Fruit fly (Drosophila melanogaster) whole organism, embryonic: ENCODE results near the gene CG12078.

Experiments
- Abd-B ChIP-seq: fragments of 200-800 bp; sonication (Bioruptor generic); optimal IDR thresholded peaks from 2 replicates; lab custom pipeline; 2018; ENCODE audit warnings: missing biosample characterization, mild to moderate bottlenecking, missing genetic modification characterization, moderate library complexity
- C15 ChIP-seq: fragments of 200-800 bp; sonication (Bioruptor generic); IDR thresholded peaks from 3 replicates; pipeline ENCODE4 v1.3.6; 2022; ENCODE audit warnings: missing biosample characterization, missing genetic modification characterization
- CG10209 ChIP-seq: fragments of 200-800 bp; sonication (Bioruptor generic); optimal IDR thresholded peaks from 3 replicates; lab custom pipeline; 2017; ENCODE audit warnings: missing biosample characterization, mild to moderate bottlenecking, missing genetic modification characterization, missing genetic modification reagents
- CG10267 ChIP-seq: fragments of 200-800 bp; sonication (Bioruptor generic); optimal IDR thresholded peaks from 2 replicates; lab custom pipeline; 2018; ENCODE audit warnings: missing biosample characterization, mild to moderate bottlenecking, missing genetic modification characterization, moderate library complexity
- CG11456 ChIP-seq: fragments of 200-800 bp; sonication (Bioruptor generic); IDR thresholded peaks from 3 replicates; pipeline ENCODE4 v1.3.6; 2022; ENCODE audit warnings: missing biosample characterization, missing genetic modification characterization
- CG13123 ChIP-seq: fragments of 200-800 bp; sonication (Bioruptor generic); optimal IDR thresholded peaks from 2 replicates; lab custom pipeline; 2016; ENCODE audit warnings: missing biosample characterization, missing genetic modification characterization
- CG13775 ChIP-seq: fragments of 200-800 bp; sonication (Bioruptor generic); optimal IDR thresholded peaks from 3 replicates; lab custom pipeline; 2017; ENCODE audit warnings: missing biosample characterization, mild to moderate bottlenecking, missing genetic modification characterization
- CG15269 ChIP-seq: fragments of 200-800 bp; sonication (Bioruptor generic); optimal IDR thresholded peaks from 2 replicates; lab custom pipeline; 2018; ENCODE audit warnings: missing biosample characterization, mild to moderate bottlenecking, missing genetic modification characterization, moderate library complexity
- CG1529 ChIP-seq: fragments of 200-800 bp; sonication (Bioruptor generic); optimal IDR thresholded peaks from 3 replicates; lab custom pipeline; 2018; ENCODE audit warnings: missing biosample characterization, missing genetic modification characterization
- CG17186 ChIP-seq: fragments of 200-800 bp; sonication (Bioruptor generic); optimal IDR thresholded peaks from 3 replicates; lab custom pipeline; 2017; ENCODE audit warnings: missing biosample characterization, missing genetic modification reagents, missing genetic modification characterization
- CG17568 ChIP-seq: fragments of 200-800 bp; sonication (Bioruptor generic); optimal IDR thresholded peaks from 2 replicates; lab custom pipeline; 2018; ENCODE audit warnings: missing biosample characterization, mild to moderate bottlenecking, missing genetic modification characterization, moderate library complexity
- CG1832 ChIP-seq: fragments of 200-800 bp; sonication (Bioruptor generic); optimal IDR thresholded peaks from 2 replicates; lab custom pipeline; 2017; ENCODE audit warnings: missing biosample characterization, mild to moderate bottlenecking, missing genetic modification characterization, inconsistent platforms
- CG2678 ChIP-seq: fragments of 200-800 bp; sonication (Bioruptor generic); optimal IDR thresholded peaks from 3 replicates; lab custom pipeline; 2019; ENCODE audit warnings: missing biosample characterization, mild to moderate bottlenecking, missing genetic modification characterization, moderate library complexity
- CG33557 ChIP-seq: fragments of 200-800 bp; sonication (Bioruptor generic); optimal IDR thresholded peaks from 2 replicates; lab custom pipeline; 2019; ENCODE audit warnings: missing biosample characterization, mild to moderate bottlenecking, missing genetic modification characterization, moderate library complexity
- CG4328 ChIP-seq: fragments of 200-800 bp; sonication (Bioruptor generic); optimal IDR thresholded peaks from 3 replicates; lab custom pipeline; 2017; ENCODE audit warnings: missing biosample characterization, missing genetic modification reagents, missing genetic modification characterization
- CG4360 ChIP-seq: fragments of 200-800 bp; sonication (Bioruptor generic); IDR thresholded peaks from 2 replicates; pipeline ENCODE4 v1.3.6; 2022; ENCODE audit warnings: missing biosample characterization, missing genetic modification characterization
- CG6689 ChIP-seq: fragments of 200-800 bp; sonication (Bioruptor generic); IDR thresholded peaks from 2 replicates; pipeline ENCODE4 v1.3.6; 2022; ENCODE audit warnings: missing biosample characterization, missing genetic modification characterization
- CG7271 ChIP-seq: fragments of 200-800 bp; sonication (Bioruptor generic); optimal IDR thresholded peaks from 2 replicates; lab custom pipeline; 2018; ENCODE audit warnings: missing biosample characterization, mild to moderate bottlenecking, missing genetic modification characterization, moderate library complexity
- CG7928 ChIP-seq: fragments of 200-800 bp; sonication (Bioruptor generic); optimal IDR thresholded peaks from 2 replicates; lab custom pipeline; 2017; ENCODE audit warnings: missing biosample characterization, mild to moderate bottlenecking, missing genetic modification characterization
- CG8281 ChIP-seq: fragments of 200-800 bp; sonication (Bioruptor generic); optimal IDR thresholded peaks from 2 replicates; lab custom pipeline; 2018; ENCODE audit warnings: missing biosample characterization, mild to moderate bottlenecking, missing genetic modification characterization, moderate library complexity
- CkIIα-i1 ChIP-seq: fragments of 200-800 bp; sonication (Bioruptor generic); IDR thresholded peaks from 2 replicates; pipeline ENCODE4 v1.3.6; 2022; ENCODE audit warnings: missing biosample characterization, missing genetic modification characterization
- Fer2 ChIP-seq: fragments of 200-800 bp; sonication (Bioruptor generic); optimal IDR thresholded peaks from 2 replicates; lab custom pipeline; 2018; ENCODE audit warnings: missing biosample characterization, mild to moderate bottlenecking, missing genetic modification characterization, moderate library complexity
- Kr ChIP-seq: fragments of 200-800 bp; sonication (Bioruptor generic); optimal IDR thresholded peaks from 2 replicates; lab custom pipeline; 2017; ENCODE audit warnings: missing biosample characterization, mild to moderate bottlenecking, missing genetic modification characterization
- Max ChIP-seq: fragments of 200-800 bp; sonication (Bioruptor generic); optimal IDR thresholded peaks from 2 replicates; lab custom pipeline; 2016; ENCODE audit warnings: missing biosample characterization, mild to moderate bottlenecking, missing genetic modification characterization
- NC2α ChIP-seq: fragments of 200-800 bp; sonication (Bioruptor generic); optimal IDR thresholded peaks from 2 replicates; lab custom pipeline; 2016; ENCODE audit warnings: missing biosample characterization, missing genetic modification characterization
- Sox102F ChIP-seq: fragments of 200-800 bp; sonication (Bioruptor generic); optimal IDR thresholded peaks from 2 replicates; lab custom pipeline; 2018; ENCODE audit warnings: missing biosample characterization, mild to moderate bottlenecking, missing genetic modification characterization, moderate library complexity
- ac ChIP-seq: fragments of 200-800 bp; sonication (Bioruptor generic); optimal IDR thresholded peaks from 3 replicates; lab custom pipeline; 2017; ENCODE audit warnings: missing biosample characterization, mild to moderate bottlenecking, missing genetic modification characterization
- bab2 ChIP-seq: fragments of 200-800 bp; sonication (Bioruptor generic); optimal IDR thresholded peaks from 2 replicates; lab custom pipeline; 2016; ENCODE audit warnings: missing biosample characterization, missing genetic modification characterization
- crol ChIP-seq: fragments of 200-800 bp; sonication (Bioruptor generic); IDR thresholded peaks from 2 replicates; pipeline ENCODE4 v1.3.6; 2022; ENCODE audit warnings: missing biosample characterization, missing genetic modification characterization
- dmrt99B ChIP-seq: fragments of 200-800 bp; sonication (Bioruptor generic); optimal IDR thresholded peaks from 2 replicates; lab custom pipeline; 2018; ENCODE audit warnings: missing biosample characterization, mild to moderate bottlenecking, missing genetic modification characterization, moderate library complexity
- dpn ChIP-seq, 2 experiments: fragments of 200-800 bp; sonication (Bioruptor generic); optimal IDR thresholded peaks; 3 replicates each; lab custom pipeline; 2016; ENCODE audit warnings: missing biosample characterization in 2 of 2, missing genetic modification characterization in 2 of 2
- ems ChIP-seq: fragments of 200-800 bp; sonication (Bioruptor generic); optimal IDR thresholded peaks from 3 replicates; lab custom pipeline; 2016; ENCODE audit warnings: missing biosample characterization, missing genetic modification characterization
- en ChIP-seq: fragments of 200-800 bp; sonication (Bioruptor generic); optimal IDR thresholded peaks from 2 replicates; lab custom pipeline; 2016; ENCODE audit warnings: missing biosample characterization, missing genetic modification characterization
- fru ChIP-seq: fragments of >200 bp; optimal IDR thresholded peaks from 2 replicates; lab custom pipeline; 2017
- gsb-n ChIP-seq: fragments of 200-800 bp; sonication (Bioruptor generic); optimal IDR thresholded peaks from 3 replicates; lab custom pipeline; 2018; ENCODE audit warnings: missing biosample characterization, mild to moderate bottlenecking, missing genetic modification characterization
- ham ChIP-seq: fragments of 200-800 bp; sonication (Bioruptor generic); IDR thresholded peaks from 2 replicates; pipeline ENCODE4 v1.3.6; 2022; ENCODE audit warnings: missing biosample characterization, missing genetic modification characterization
- inv ChIP-seq: fragments of 200-800 bp; sonication (Bioruptor generic); IDR thresholded peaks from 2 replicates; pipeline ENCODE4 v1.3.6; 2022; ENCODE audit warnings: missing biosample characterization, missing genetic modification characterization; ENCODE audit not compliant: partially characterized antibody
- kay ChIP-seq: fragments of 200-800 bp; sonication (Bioruptor generic); optimal IDR thresholded peaks from 2 replicates; lab custom pipeline; 2016; ENCODE audit warnings: missing biosample characterization, missing genetic modification characterization
- lov ChIP-seq, 2 experiments: fragments of 200-800 bp in 1 of 2; fragments of >200 bp in 1 of 2; sonication (Bioruptor generic) in 1 of 2; IDR thresholded peaks in 1 of 2; optimal IDR thresholded peaks in 1 of 2; 2 replicates in 1 of 2; 3 replicates in 1 of 2; pipeline versions ENCODE4 v1.3.6 to Lab custom; 2017 to 2022; ENCODE audit warnings: missing biosample characterization in 1 of 2, missing genetic modification characterization in 1 of 2
- nerfin-2 ChIP-seq: fragments of 200-800 bp; sonication (Bioruptor generic); IDR thresholded peaks from 2 replicates; pipeline ENCODE4 v1.3.6; 2022; ENCODE audit warnings: missing biosample characterization, missing genetic modification characterization; ENCODE audit not compliant: partially characterized antibody
- slp2 ChIP-seq: fragments of 200-800 bp; sonication (Bioruptor generic); optimal IDR thresholded peaks from 2 replicates; lab custom pipeline; 2016; ENCODE audit warnings: missing biosample characterization, missing genetic modification characterization
- ssp ChIP-seq: fragments of 200-800 bp; sonication (Bioruptor generic); IDR thresholded peaks from 2 replicates; pipeline ENCODE4 v1.3.6; 2022; ENCODE audit warnings: missing biosample characterization, missing genetic modification characterization
- stc ChIP-seq: fragments of 200-800 bp; sonication (Bioruptor generic); IDR thresholded peaks from 2 replicates; pipeline ENCODE4 v1.3.6; 2022; ENCODE audit warnings: missing biosample characterization, missing genetic modification characterization
- tin ChIP-seq: fragments of 200-800 bp; sonication (Bioruptor generic); optimal IDR thresholded peaks from 3 replicates; lab custom pipeline; 2016; ENCODE audit warnings: missing biosample characterization, missing genetic modification characterization
- trh ChIP-seq: fragments of 200-800 bp; sonication (Bioruptor generic); optimal IDR thresholded peaks from 2 replicates; lab custom pipeline; 2016; ENCODE audit warnings: missing biosample characterization, missing genetic modification characterization
- twi ChIP-seq: fragments of 200-800 bp; optimal IDR thresholded peaks from 2 replicates; lab custom pipeline; 2019; ENCODE audit warnings: missing biosample characterization, mild to moderate bottlenecking, missing genetic modification characterization, moderate library complexity
- tx ChIP-seq: fragments of 200-800 bp; sonication (Bioruptor generic); optimal IDR thresholded peaks from 2 replicates; lab custom pipeline; 2016; ENCODE audit warnings: missing biosample characterization, missing genetic modification characterization
- vfl ChIP-seq: fragments of 200-800 bp; sonication (Bioruptor generic); optimal IDR thresholded peaks from 2 replicates; lab custom pipeline; 2016; ENCODE audit warnings: missing biosample characterization, missing genetic modification characterization

CG12078 gene

DNA sequence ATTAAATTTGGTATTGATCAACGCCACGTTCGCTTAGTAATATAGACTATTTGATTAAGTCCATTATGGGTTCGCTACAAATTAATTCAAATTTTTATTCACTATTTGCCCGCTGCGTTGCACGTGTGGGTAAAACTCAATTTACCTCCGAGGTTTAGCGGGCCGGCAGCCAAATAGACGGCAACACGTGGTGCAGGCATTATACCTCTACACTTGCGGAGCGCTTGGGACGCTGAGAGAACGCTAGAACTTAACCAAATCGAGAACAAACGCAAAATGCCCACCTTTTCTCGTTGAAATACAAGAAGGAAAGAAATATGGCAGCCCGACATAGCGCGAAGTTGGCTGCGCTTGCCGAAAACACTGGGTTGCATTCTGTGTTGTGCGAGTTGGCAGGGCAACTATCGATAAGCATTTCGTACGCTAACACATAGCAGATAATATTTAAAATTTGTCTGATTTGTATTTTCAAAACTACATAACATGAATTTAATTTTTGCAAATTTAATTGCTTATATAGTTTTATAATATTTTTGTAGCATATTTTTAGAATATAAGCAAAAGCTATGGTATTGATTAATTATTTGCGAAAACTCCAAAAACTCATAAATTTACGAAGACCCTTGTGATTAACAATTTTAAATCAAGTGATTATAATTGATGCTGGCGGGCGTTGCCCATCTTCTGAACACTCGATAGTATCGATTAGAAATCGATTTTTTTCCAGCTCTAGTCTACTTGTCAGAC, 21.3 kb downstream of the CG12078 start, which contains the start of the genes RpL28 and eIF1 (continued):
- TF ChIP-seq CG10267 (tag; lab: Kevin White, UChicago) (peak; percentile 86), nerfin-2 (peak; percentile 51), en (peak; percentile 76), CG1529 (peak; percentile 89), C15 (peak; percentile 86; the same call in 2 of the 3 replicates), ems (peak; percentile 85), CG7271 (tag; lab: Kevin White, UChicago) (peak; percentile 95), CG1832 (GFP tag; lab: Kevin White, UChicago) (no peak), ac (GFP tag; lab: Kevin White, UChicago) (peak; percentile 88), tx (GFP tag; lab: Kevin White, UChicago) (peak; percentile 69), ssp (GFP tag; lab: Robert Waterston, UW) (peak; percentile 79), CG2678 (tag; lab: Kevin White, UChicago) (peak; percentile 83), CG13123 (GFP tag; lab: Kevin White, UChicago) (peak; percentile 100), CG33557 (GFP tag; lab: Kevin White, UChicago) (peak; percentile 90), CG4328 (GFP tag; lab: Kevin White, UChicago) (peak; percentile 92), bab2 (peak; percentile 78), Kr (peak; percentile 88), crol (peak; percentile 36; the same call in 1 of the 2 replicates), stc (GFP tag; lab: Robert Waterston, UW) (peak; percentile 79), trh (GFP tag; lab: Kevin White, UChicago) (peak; percentile 94), tin (GFP tag; lab: Kevin White, UChicago) (peak; percentile 91), CG17568 (GFP tag; lab: Kevin White, UChicago) (no peak), NC2α (GFP tag; lab: Kevin White, UChicago) (peak; percentile 83), CG7928 (GFP tag; lab: Kevin White, UChicago) (peak; percentile 73), CG15269 (tag; lab: Kevin White, UChicago) (peak; percentile 56), CG11456 (GFP tag; lab: Robert Waterston, UW) (peak; percentile 95), gsb-n (tag; lab: Kevin White, UChicago) (peak; percentile 52), slp2 (GFP tag; lab: Kevin White, UChicago) (peak; percentile 89), dpn (GFP tag; optimal IDR thresholded peaks at IDR 0.05; lab: Kevin White, UChicago) (peak; percentile 83 to 94), Sox102F (GFP tag; lab: Kevin White, UChicago) (no peak), lov (optimal IDR thresholded peaks at IDR 0.05; lab: Kevin White, UChicago) (no peak), lov (GFP tag; IDR thresholded peaks at IDR 0.05; lab: Robert Waterston, UW) (peak; percentile 95), CG6689 (GFP tag; lab: Robert Waterston, UW) (peak; percentile 73), inv (GFP tag; lab: Robert Waterston, UW) (peak; percentile 72), CG8281 (tag; lab: Kevin White, UChicago) (peak; percentile 75), fru (lab: Kevin White, UChicago) (no peak), CG10209 (peak; percentile 95), CG4360 (peak; percentile 59; the same call in 1 of the 2 replicates), CG13775 (GFP tag; lab: Kevin White, UChicago) (peak; percentile 98), CkIIα-i1 (GFP tag; lab: Robert Waterston, UW) (peak; percentile 33; the same call in 1 of the 2 replicates), CG17186 (peak; percentile 92), vfl (GFP tag; lab: Kevin White, UChicago) (peak; percentile 88), Max (peak; percentile 94), ham (GFP tag; lab: Robert Waterston, UW) (peak; percentile 52; the same call in 1 of the 2 replicates), dmrt99B (no peak), twi (tag; lab: Kevin White, UChicago) (peak; percentile 73), Abd-B (GFP tag; lab: Kevin White, UChicago) (peak; percentile 73), Fer2 (tag; lab: Kevin White, UChicago) (peak; percentile 82), kay (GFP tag; lab: Kevin White, UChicago) (peak; percentile 61)
